Fruit fly (Drosophila melanogaster): ENCODE results near the gene CenB1A.

DNA sequence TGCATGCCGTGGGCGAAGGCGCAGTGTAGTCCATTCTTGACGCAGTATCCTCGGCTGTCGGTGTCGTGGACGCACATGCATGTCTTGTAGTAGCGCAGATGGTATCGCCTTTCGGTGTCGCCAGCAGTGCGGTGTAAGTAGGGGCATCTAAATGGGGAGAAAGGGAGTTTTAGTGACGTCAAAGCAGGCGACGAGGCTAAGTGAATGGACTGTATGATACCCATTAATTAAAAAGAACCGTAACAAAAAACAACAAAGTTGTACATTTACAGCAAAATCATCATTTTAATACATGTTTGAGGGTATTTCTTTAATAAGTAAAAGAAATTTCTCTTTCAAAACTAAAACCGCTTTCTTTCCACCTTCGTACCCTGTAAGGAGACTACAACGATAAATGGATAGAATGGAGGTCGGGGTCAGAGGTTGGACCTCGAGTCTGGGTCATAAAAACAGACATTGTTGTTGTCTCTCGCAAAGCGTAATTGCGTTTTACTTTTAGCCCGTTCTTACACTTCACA, 38.2 kb downstream of the CenB1A start:
- no peak for TF ChIP-seq h (optimal IDR thresholded peaks at IDR 0.05)
- no peak for TF ChIP-seq insv (optimal IDR thresholded peaks at IDR 0.05)

All from Kc167 (cell line).